Worm (Caenorhabditis elegans) whole organism, late embryonic: ENCODE results near the gene bus-1.

Source experiments
- F13H6.1 ChIP-seq: sonication (generic microtip); optimal IDR thresholded peaks from 2 replicates; lab custom pipeline; 2016; ENCODE audit warnings: missing genetic modification characterization, missing compliant biosample characterization
- K02D7.2 ChIP-seq: sonication (generic microtip); optimal IDR thresholded peaks from 2 replicates; lab custom pipeline; 2017; ENCODE audit warnings: mild to moderate bottlenecking, missing genetic modification characterization, missing compliant biosample characterization
- K09A11.1 ChIP-seq: sonication (generic microtip); optimal IDR thresholded peaks from 2 replicates; lab custom pipeline; 2017; ENCODE audit warnings: antibody characterized with exemption, mild to moderate bottlenecking, missing genetic modification characterization, missing compliant biosample characterization; ENCODE audit not compliant: insufficient read depth
- ceh-14 ChIP-seq: sonication (generic microtip); optimal IDR thresholded peaks from 2 replicates; lab custom pipeline; 2016; ENCODE audit warnings: missing genotype, missing genetic modification characterization, missing compliant biosample characterization
- ceh-2 ChIP-seq: sonication (generic microtip); optimal IDR thresholded peaks from 2 replicates; lab custom pipeline; 2016; ENCODE audit warnings: missing genotype, missing genetic modification characterization, missing compliant biosample characterization
- ceh-22 ChIP-seq: sonication (generic microtip); optimal IDR thresholded peaks from 2 replicates; lab custom pipeline; 2017; ENCODE audit warnings: missing biosample characterization, missing genetic modification characterization
- ceh-24 ChIP-seq: sonication (generic microtip); optimal IDR thresholded peaks from 2 replicates; lab custom pipeline; 2016; ENCODE audit warnings: mild to moderate bottlenecking, missing genetic modification characterization, missing compliant biosample characterization
- ceh-30 ChIP-seq: fragments of 150-350 bp; optimal IDR thresholded peaks from 2 replicates; lab custom pipeline; 2014; ENCODE audit warnings: missing biosample characterization, missing genetic modification characterization
- ceh-9 ChIP-seq: sonication (generic microtip); optimal IDR thresholded peaks from 2 replicates; lab custom pipeline; 2016; ENCODE audit warnings: mild to moderate bottlenecking, missing genetic modification characterization, inconsistent platforms, missing compliant biosample characterization
- che-1 ChIP-seq: sonication (generic microtip); optimal IDR thresholded peaks from 2 replicates; lab custom pipeline; 2016; ENCODE audit warnings: mild to moderate bottlenecking, missing genetic modification characterization, missing compliant biosample characterization
- dmd-4 ChIP-seq: sonication (generic microtip); optimal IDR thresholded peaks from 2 replicates; lab custom pipeline; 2016; ENCODE audit warnings: borderline replicate concordance, missing genetic modification characterization, missing compliant biosample characterization
- dve-1 ChIP-seq: sonication (generic microtip); optimal IDR thresholded peaks from 2 replicates; lab custom pipeline; 2017; ENCODE audit warnings: antibody characterized with exemption, mild to moderate bottlenecking, missing genetic modification characterization, missing compliant biosample characterization
- elt-2 ChIP-seq: sonication (generic microtip); optimal IDR thresholded peaks from 2 replicates; lab custom pipeline; 2016; ENCODE audit warnings: missing genetic modification reagents, missing genetic modification characterization, missing compliant biosample characterization
- elt-4 ChIP-seq: sonication (generic microtip); optimal IDR thresholded peaks from 2 replicates; lab custom pipeline; 2016; ENCODE audit warnings: missing genetic modification characterization, missing compliant biosample characterization
- fkh-6 ChIP-seq: sonication (generic microtip); optimal IDR thresholded peaks from 2 replicates; lab custom pipeline; 2016; ENCODE audit warnings: missing genetic modification characterization, missing compliant biosample characterization
- gmeb-2 ChIP-seq: sonication (generic microtip); optimal IDR thresholded peaks from 2 replicates; lab custom pipeline; 2016; ENCODE audit warnings: missing genetic modification characterization, inconsistent platforms, missing compliant biosample characterization
- hlh-13 ChIP-seq: fragments of 200-800 bp; sonication (Bioruptor generic); optimal IDR thresholded peaks from 2 replicates; lab custom pipeline; 2018; ENCODE audit warnings: mild to moderate bottlenecking, missing genetic modification characterization, missing compliant biosample characterization
- hlh-30 ChIP-seq: sonication (generic microtip); optimal IDR thresholded peaks from 2 replicates; lab custom pipeline; 2017; ENCODE audit warnings: antibody characterized with exemption, missing genetic modification characterization, missing compliant biosample characterization; ENCODE audit not compliant: insufficient read depth
- hlh-8 ChIP-seq: sonication (generic microtip); optimal IDR thresholded peaks from 2 replicates; lab custom pipeline; 2016; ENCODE audit warnings: missing genotype, missing genetic modification characterization, missing compliant biosample characterization
- madf-2 ChIP-seq: sonication (generic microtip); optimal IDR thresholded peaks from 2 replicates; lab custom pipeline; 2017; ENCODE audit warnings: missing genetic modification characterization, missing compliant biosample characterization
- mec-3 ChIP-seq: sonication (generic microtip); optimal IDR thresholded peaks from 2 replicates; lab custom pipeline; 2016; ENCODE audit warnings: borderline replicate concordance, missing genetic modification characterization, missing compliant biosample characterization
- nfya-1 ChIP-seq: sonication (generic microtip); optimal IDR thresholded peaks from 2 replicates; lab custom pipeline; 2017; ENCODE audit warnings: missing genetic modification characterization, mild to moderate bottlenecking, missing compliant biosample characterization, antibody characterized with exemption, moderate library complexity
- nhr-11 ChIP-seq: fragments of 150-350 bp; optimal IDR thresholded peaks from 2 replicates; lab custom pipeline; 2014; ENCODE audit warnings: missing biosample characterization, missing genetic modification characterization
- nhr-232 ChIP-seq: sonication (generic microtip); optimal IDR thresholded peaks from 2 replicates; lab custom pipeline; 2016; ENCODE audit warnings: missing genetic modification characterization, missing compliant biosample characterization
- odd-2 ChIP-seq: sonication (generic microtip); optimal IDR thresholded peaks from 2 replicates; lab custom pipeline; 2017; ENCODE audit warnings: antibody characterized with exemption, mild to moderate bottlenecking, missing genetic modification characterization, missing compliant biosample characterization
- pag-3 ChIP-seq: sonication (generic microtip); optimal IDR thresholded peaks from 2 replicates; lab custom pipeline; 2016; ENCODE audit warnings: missing compliant biosample characterization, missing genetic modification characterization, borderline replicate concordance
- pat-9 ChIP-seq: fragments of 200-800 bp; sonication (Bioruptor generic); optimal IDR thresholded peaks from 2 replicates; lab custom pipeline; 2018; ENCODE audit warnings: mild to moderate bottlenecking, missing genetic modification characterization, moderate library complexity, missing compliant biosample characterization
- pros-1 ChIP-seq: fragments of 150-350 bp; optimal IDR thresholded peaks from 2 replicates; lab custom pipeline; 2014; ENCODE audit warnings: missing biosample characterization, missing genetic modification reagents, missing genetic modification characterization
- ref-2 ChIP-seq: sonication (generic microtip); optimal IDR thresholded peaks from 2 replicates; lab custom pipeline; 2016; ENCODE audit warnings: missing genetic modification characterization, missing compliant biosample characterization
- rnt-1 ChIP-seq: sonication (generic microtip); optimal IDR thresholded peaks from 2 replicates; lab custom pipeline; 2016; ENCODE audit warnings: missing genetic modification characterization, missing compliant biosample characterization
- sdc-2 ChIP-seq: sonication (generic microtip); optimal IDR thresholded peaks from 2 replicates; lab custom pipeline; 2016; ENCODE audit warnings: missing genotype, missing genetic modification characterization, missing compliant biosample characterization
- sox-4 ChIP-seq: sonication (generic microtip); optimal IDR thresholded peaks from 2 replicates; lab custom pipeline; 2017; ENCODE audit warnings: mild to moderate bottlenecking, missing genetic modification characterization, inconsistent platforms, missing compliant biosample characterization
- syd-9 ChIP-seq: sonication (generic microtip); optimal IDR thresholded peaks from 2 replicates; lab custom pipeline; 2016; ENCODE audit warnings: mild to moderate bottlenecking, missing genetic modification characterization, moderate library complexity, missing compliant biosample characterization
- tbx-2 ChIP-seq: sonication (generic microtip); optimal IDR thresholded peaks from 2 replicates; lab custom pipeline; 2016; ENCODE audit warnings: missing genetic modification characterization, missing compliant biosample characterization
- tbx-7 ChIP-seq: sonication (generic microtip); optimal IDR thresholded peaks from 2 replicates; lab custom pipeline; 2016; ENCODE audit warnings: missing genotype, missing genetic modification characterization, missing compliant biosample characterization
- ttx-3 ChIP-seq: sonication (generic microtip); optimal IDR thresholded peaks from 2 replicates; lab custom pipeline; 2016; ENCODE audit warnings: missing genetic modification reagents, missing genetic modification characterization, missing compliant biosample characterization
- unc-42 ChIP-seq: sonication (generic microtip); optimal IDR thresholded peaks from 2 replicates; lab custom pipeline; 2016; ENCODE audit warnings: missing genotype, missing genetic modification characterization, missing compliant biosample characterization
- unc-86 ChIP-seq: sonication (generic microtip); optimal IDR thresholded peaks from 2 replicates; lab custom pipeline; 2016; ENCODE audit warnings: missing genetic modification characterization, missing compliant biosample characterization
- zip-5 ChIP-seq: sonication (generic microtip); optimal IDR thresholded peaks from 2 replicates; lab custom pipeline; 2016; ENCODE audit warnings: missing genetic modification characterization, missing compliant biosample characterization

Gene bus-1

DNA sequence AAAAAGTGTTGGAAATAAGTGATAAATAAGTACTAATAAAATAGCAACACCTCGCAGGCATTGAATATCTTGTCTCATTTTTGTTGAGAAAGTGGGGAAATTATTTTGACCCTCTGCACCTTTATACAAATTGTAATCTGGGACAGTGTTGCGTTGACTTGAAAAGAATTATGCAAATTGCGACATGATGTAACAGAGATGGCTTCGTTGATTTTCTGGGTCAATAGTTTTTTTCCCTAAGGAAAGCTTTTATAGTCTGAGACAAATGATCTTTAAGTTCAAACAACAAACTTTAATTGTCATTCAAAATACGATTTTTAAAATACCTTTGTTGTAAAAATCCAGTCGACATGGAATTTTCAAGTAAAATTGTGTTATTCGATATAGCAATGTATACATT is at the start of gene bus-1:
Gene bus-1 (minus strand): TSS at position 101 of the 400 bp plus-strand sequence.
- no peak for TF ChIP-seq ceh-22 (tag; lab: Kevin White, UChicago)
- TF ChIP-seq elt-2 (tag; lab: Kevin White, UChicago): no peak
- no peak for TF ChIP-seq pag-3
- no peak for TF ChIP-seq sox-4 (tag; lab: Kevin White, UChicago)
- no peak for TF ChIP-seq ref-2 (tag; lab: Kevin White, UChicago)
- no peak for TF ChIP-seq hlh-30 (tag; lab: Kevin White, UChicago)
- no peak for TF ChIP-seq unc-42 (tag; lab: Kevin White, UChicago)
- no peak for TF ChIP-seq zip-5 (tag; lab: Kevin White, UChicago)

DNA sequence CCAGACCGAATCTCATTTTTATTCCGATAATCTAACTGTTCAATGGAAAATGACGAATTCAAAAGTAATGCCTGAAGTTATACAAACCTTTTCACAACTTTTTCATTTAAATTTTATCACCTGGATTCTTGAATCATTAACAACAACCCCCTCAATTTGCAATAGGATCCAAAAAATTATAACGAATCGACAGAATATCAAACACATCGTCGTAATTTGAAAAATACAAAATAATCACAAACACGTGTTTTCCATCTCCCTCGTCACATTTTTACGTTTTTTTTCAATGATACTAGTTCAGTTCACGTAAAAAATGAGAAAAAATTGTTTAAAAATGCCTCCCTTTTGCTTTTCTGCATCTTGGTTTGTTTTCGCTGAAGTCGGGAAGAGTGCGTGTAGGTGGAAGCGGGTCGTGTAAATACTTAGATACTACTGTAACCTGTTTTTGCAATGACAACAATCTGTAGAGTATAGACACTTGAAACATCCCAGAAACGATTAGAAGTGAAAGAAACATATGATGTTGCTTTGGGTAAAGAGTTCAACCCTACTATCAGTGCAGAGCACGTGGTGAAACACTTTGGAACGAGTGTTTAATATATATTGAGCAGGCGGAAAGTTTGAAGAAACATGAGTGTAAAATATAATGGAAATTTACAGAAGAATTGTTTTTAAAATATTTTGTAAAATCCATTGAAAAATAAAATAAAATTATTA is 48.9 kb upstream of the bus-1 start, which contains the start of gene oac-50:
Gene oac-50 (minus strand): TSS at position 219 of the 717 bp plus-strand sequence.
- TF ChIP-seq ceh-9 (tag; lab: Kevin White, UChicago): no peak
- TF ChIP-seq pat-9 (tag; lab: Kevin White, UChicago): no peak
- TF ChIP-seq che-1 (tag; lab: Kevin White, UChicago): no peak
- TF ChIP-seq dve-1 (tag; lab: Kevin White, UChicago): no peak
- no peak for TF ChIP-seq rnt-1 (tag; lab: Kevin White, UChicago)
- TF ChIP-seq elt-2 (tag; lab: Kevin White, UChicago): no peak
- no peak for TF ChIP-seq ceh-24
- no peak for TF ChIP-seq ref-2 (tag; lab: Kevin White, UChicago)
- TF ChIP-seq sdc-2 (tag; lab: Kevin White, UChicago): no peak
- no peak for TF ChIP-seq dmd-4 (tag; lab: Kevin White, UChicago)
- no peak for TF ChIP-seq ttx-3
- no peak for TF ChIP-seq ceh-30 (tag; lab: Kevin White, UChicago)
- no peak for TF ChIP-seq fkh-6 (tag; lab: Kevin White, UChicago)
- TF ChIP-seq, all 69 proteins: peak for 0

- TF ChIP-seq unc-86 (tag; lab: Kevin White, UChicago) (no peak), pros-1 (no peak), hlh-8 (tag; lab: Kevin White, UChicago) (no peak), ceh-9 (tag; lab: Kevin White, UChicago) (no peak), ceh-14 (tag; lab: Kevin White, UChicago) (no peak), nhr-11 (no peak), ref-2 (tag; lab: Kevin White, UChicago) (no peak), elt-4 (tag; lab: Kevin White, UChicago) (no peak), nhr-232 (tag; lab: Kevin White, UChicago) (no peak), dve-1 (tag; lab: Kevin White, UChicago) (no peak), gmeb-2 (no peak), ceh-2 (no peak), hlh-13 (no peak), pag-3 (no peak), unc-42 (tag; lab: Kevin White, UChicago) (no peak), mec-3 (tag; lab: Kevin White, UChicago) (no peak)
Observed at ce11 chrV:9069680-9070079, 45.1 kb upstream of the bus-1 start, which contains the start of gene T27E4.5. Gene T27E4.5 (minus strand): TSS chrV:9069780.

ce11 chrV:9067678-9068077 is 43.1 kb upstream of the bus-1 start, which contains the start of gene fip-2:
Gene fip-2 (plus strand): TSS chrV:9067978.
- TF ChIP-seq tbx-2 (tag; lab: Kevin White, UChicago): no peak
- TF ChIP-seq elt-2 (tag; lab: Kevin White, UChicago): no peak
- TF ChIP-seq pat-9 (tag; lab: Kevin White, UChicago): no peak
- TF ChIP-seq madf-2 (tag; lab: Kevin White, UChicago): no peak
- TF ChIP-seq rnt-1 (tag; lab: Kevin White, UChicago): no peak
- no peak for TF ChIP-seq nfya-1 (tag; lab: Kevin White, UChicago)
- no peak for TF ChIP-seq odd-2
- no peak for TF ChIP-seq ttx-3
- no peak for TF ChIP-seq sdc-2 (tag; lab: Kevin White, UChicago)
- TF ChIP-seq unc-86 (tag; lab: Kevin White, UChicago): no peak
- TF ChIP-seq tbx-7 (tag; lab: Kevin White, UChicago): no peak
- no peak for TF ChIP-seq dmd-4 (tag; lab: Kevin White, UChicago)
- no peak for TF ChIP-seq nhr-232 (tag; lab: Kevin White, UChicago)
- no peak for TF ChIP-seq pag-3
- TF ChIP-seq F13H6.1: no peak
- TF ChIP-seq syd-9 (tag; lab: Kevin White, UChicago): no peak
- TF ChIP-seq K09A11.1: no peak
- no peak for TF ChIP-seq hlh-30 (tag; lab: Kevin White, UChicago)
- no peak for TF ChIP-seq K02D7.2 (tag; lab: Kevin White, UChicago)
- TF ChIP-seq che-1 (tag; lab: Kevin White, UChicago): no peak
